Fruit fly (Drosophila melanogaster) whole organism, embryonic: Measurements from ENCODE around the gene aos.

Source experiments
- Aef1 ChIP-seq: fragments of 200-800 bp; sonication (Bioruptor generic); IDR thresholded peaks from 3 replicates; pipeline ENCODE4 v1.3.6; 2022; ENCODE audit warnings: missing biosample characterization, missing genetic modification characterization
- Asciz ChIP-seq: fragments of 200-800 bp; sonication (Bioruptor generic); optimal IDR thresholded peaks from 2 replicates; lab custom pipeline; 2017; ENCODE audit warnings: missing biosample characterization, mild to moderate bottlenecking, missing genetic modification characterization, missing genetic modification reagents
- CG10959 ChIP-seq: fragments of 200-800 bp; sonication (Bioruptor generic); IDR thresholded peaks from 2 replicates; pipeline ENCODE4 v1.3.6; 2022; ENCODE audit warnings: missing biosample characterization, missing genetic modification characterization
- CG11093 ChIP-seq: fragments of 200-800 bp; sonication (Bioruptor generic); IDR thresholded peaks from 3 replicates; pipeline ENCODE4 v1.3.6; 2022; ENCODE audit warnings: missing biosample characterization, missing genetic modification characterization
- CG11695 ChIP-seq: fragments of 200-800 bp; sonication (Bioruptor generic); IDR thresholded peaks from 3 replicates; pipeline ENCODE4 v1.3.6; 2022; ENCODE audit warnings: missing biosample characterization, missing genetic modification characterization
- CG12219 ChIP-seq: fragments of 200-800 bp; sonication (Bioruptor generic); optimal IDR thresholded peaks from 3 replicates; lab custom pipeline; 2018; ENCODE audit warnings: missing biosample characterization, mild to moderate bottlenecking, missing genetic modification characterization
- CG14014 ChIP-seq: fragments of 200-800 bp; sonication (Bioruptor generic); IDR thresholded peaks from 2 replicates; pipeline ENCODE4 v1.3.6; 2022; ENCODE audit warnings: missing biosample characterization, missing genetic modification characterization
- CG14441 ChIP-seq: fragments of 200-800 bp; sonication (Bioruptor generic); IDR thresholded peaks from 2 replicates; pipeline ENCODE4 v1.3.6; 2022; ENCODE audit warnings: missing biosample characterization, missing genetic modification characterization
- CG1602 ChIP-seq: fragments of 200-800 bp; sonication (Bioruptor generic); optimal IDR thresholded peaks from 3 replicates; lab custom pipeline; 2016; ENCODE audit warnings: missing biosample characterization, missing genetic modification characterization
- CG16863 ChIP-seq: fragments of 200-800 bp; sonication (Bioruptor generic); optimal IDR thresholded peaks from 3 replicates; lab custom pipeline; 2016; ENCODE audit warnings: missing biosample characterization, missing genetic modification characterization
- CG17359 ChIP-seq: fragments of 200-800 bp; sonication (Bioruptor generic); optimal IDR thresholded peaks from 3 replicates; lab custom pipeline; 2018; ENCODE audit warnings: missing biosample characterization, mild to moderate bottlenecking, missing genetic modification characterization, moderate library complexity
- CG18599 ChIP-seq: fragments of 200-800 bp; sonication (Bioruptor generic); optimal IDR thresholded peaks from 3 replicates; lab custom pipeline; 2017; ENCODE audit warnings: missing biosample characterization, missing genetic modification characterization, mild to moderate bottlenecking, moderate library complexity, missing genetic modification reagents
- CG18764 ChIP-seq: fragments of 200-800 bp; sonication (Bioruptor generic); optimal IDR thresholded peaks from 3 replicates; lab custom pipeline; 2016; ENCODE audit warnings: missing biosample characterization, missing genetic modification characterization
- CG31365 ChIP-seq: fragments of 200-800 bp; sonication (Bioruptor generic); optimal IDR thresholded peaks from 2 replicates; lab custom pipeline; 2018; ENCODE audit warnings: missing biosample characterization, mild to moderate bottlenecking, missing genetic modification characterization
- CG3281 ChIP-seq: fragments of 200-800 bp; sonication (Bioruptor generic); optimal IDR thresholded peaks from 3 replicates; lab custom pipeline; 2017; ENCODE audit warnings: missing biosample characterization, mild to moderate bottlenecking, missing genetic modification characterization
- CG3838 ChIP-seq: fragments of 200-800 bp; sonication (Bioruptor generic); optimal IDR thresholded peaks from 3 replicates; lab custom pipeline; 2016; ENCODE audit warnings: missing biosample characterization, missing genetic modification characterization
- CG4360 ChIP-seq: fragments of 200-800 bp; sonication (Bioruptor generic); IDR thresholded peaks from 2 replicates; pipeline ENCODE4 v1.3.6; 2022; ENCODE audit warnings: missing biosample characterization, missing genetic modification characterization
- CG43689 ChIP-seq: fragments of 200-800 bp; sonication (Bioruptor generic); IDR thresholded peaks from 2 replicates; pipeline ENCODE4 v1.3.6; 2022; ENCODE audit warnings: missing biosample characterization, missing genetic modification characterization
- CG8388 ChIP-seq: fragments of 200-800 bp; sonication (Bioruptor generic); optimal IDR thresholded peaks from 2 replicates; lab custom pipeline; 2019; ENCODE audit warnings: missing biosample characterization, mild to moderate bottlenecking, missing genetic modification characterization, moderate library complexity
- Dref ChIP-seq: fragments of 200-800 bp; sonication (Bioruptor generic); IDR thresholded peaks from 2 replicates; pipeline ENCODE4 v1.3.6; 2022; ENCODE audit warnings: missing biosample characterization, missing genetic modification characterization
- H2.0 ChIP-seq: fragments of 200-800 bp; sonication (Bioruptor generic); IDR thresholded peaks from 2 replicates; pipeline ENCODE4 v1.3.6; 2022; ENCODE audit warnings: missing biosample characterization, missing genetic modification characterization
- Hmr ChIP-seq: fragments of 200-800 bp; sonication (Bioruptor generic); optimal IDR thresholded peaks from 3 replicates; lab custom pipeline; 2017; ENCODE audit warnings: mild to moderate bottlenecking, missing biosample characterization, missing genetic modification reagents, missing genetic modification characterization
- Kr ChIP-seq: fragments of 200-800 bp; sonication (Bioruptor generic); optimal IDR thresholded peaks from 2 replicates; lab custom pipeline; 2017; ENCODE audit warnings: missing biosample characterization, mild to moderate bottlenecking, missing genetic modification characterization
- Lhr ChIP-seq: fragments of 200-800 bp; sonication (Bioruptor generic); optimal IDR thresholded peaks from 3 replicates; lab custom pipeline; 2017; ENCODE audit warnings: mild to moderate bottlenecking, missing biosample characterization, missing genetic modification reagents, missing genetic modification characterization
- MESR4 ChIP-seq: fragments of 200-800 bp; sonication (Bioruptor generic); optimal IDR thresholded peaks from 2 replicates; lab custom pipeline; 2018; ENCODE audit warnings: missing biosample characterization, mild to moderate bottlenecking, missing genetic modification characterization, moderate library complexity
- NFAT ChIP-seq: fragments of 200-800 bp; sonication (Bioruptor generic); IDR thresholded peaks from 2 replicates; pipeline ENCODE4 v1.3.6; 2022; ENCODE audit warnings: missing biosample characterization, missing genetic modification characterization
- Neu2 ChIP-seq: fragments of 200-800 bp; sonication (Bioruptor generic); optimal IDR thresholded peaks from 3 replicates; lab custom pipeline; 2016; ENCODE audit warnings: missing biosample characterization, missing genetic modification characterization, borderline replicate concordance
- Nf-YB ChIP-seq: fragments of 200-800 bp; sonication (Bioruptor generic); optimal IDR thresholded peaks from 3 replicates; lab custom pipeline; 2019; ENCODE audit warnings: missing biosample characterization, mild to moderate bottlenecking, missing genetic modification characterization, moderate library complexity
- Poxn ChIP-seq: fragments of 200-800 bp; sonication (Bioruptor generic); IDR thresholded peaks from 2 replicates; pipeline ENCODE4 v1.3.6; 2022; ENCODE audit warnings: missing biosample characterization, missing genetic modification characterization
- Ptx1 ChIP-seq: fragments of 200-800 bp; sonication (Bioruptor generic); IDR thresholded peaks from 2 replicates; pipeline ENCODE4 v1.3.6; 2022; ENCODE audit warnings: missing biosample characterization, missing genetic modification characterization
- Sry-δ ChIP-seq: fragments of 200-800 bp; sonication (Bioruptor generic); optimal IDR thresholded peaks from 2 replicates; lab custom pipeline; 2016; ENCODE audit warnings: missing biosample characterization, missing genetic modification characterization
- bab2 ChIP-seq: fragments of 200-800 bp; sonication (Bioruptor generic); optimal IDR thresholded peaks from 2 replicates; lab custom pipeline; 2016; ENCODE audit warnings: missing biosample characterization, missing genetic modification characterization
- cad ChIP-seq: fragments of >200 bp; optimal IDR thresholded peaks from 2 replicates; lab custom pipeline; 2017; ENCODE audit warnings: missing biosample characterization, missing genetic modification characterization
- corto ChIP-seq: fragments of 200-800 bp; sonication (Bioruptor generic); optimal IDR thresholded peaks from 2 replicates; lab custom pipeline; 2016; ENCODE audit warnings: missing biosample characterization, mild to moderate bottlenecking, missing genetic modification characterization, moderate library complexity
- crol ChIP-seq: fragments of 200-800 bp; sonication (Bioruptor generic); IDR thresholded peaks from 2 replicates; pipeline ENCODE4 v1.3.6; 2022; ENCODE audit warnings: missing biosample characterization, missing genetic modification characterization
- crp ChIP-seq, 2 experiments: fragments of 200-800 bp; sonication (Bioruptor generic); optimal IDR thresholded peaks; 2 replicates in 1 of 2; 3 replicates in 1 of 2; lab custom pipeline; 2017; ENCODE audit warnings: missing biosample characterization in 2 of 2, missing genetic modification characterization in 2 of 2, mild to moderate bottlenecking in 1 of 2, moderate library complexity in 1 of 2
- dysf ChIP-seq: fragments of 200-800 bp; sonication (Bioruptor generic); IDR thresholded peaks from 3 replicates; pipeline ENCODE4 v1.3.6; 2022; ENCODE audit warnings: missing biosample characterization, missing genetic modification characterization
- en ChIP-seq: fragments of 200-800 bp; sonication (Bioruptor generic); optimal IDR thresholded peaks from 2 replicates; lab custom pipeline; 2016; ENCODE audit warnings: missing biosample characterization, missing genetic modification characterization
- gem ChIP-seq: fragments of 200-800 bp; sonication (Bioruptor generic); optimal IDR thresholded peaks from 2 replicates; lab custom pipeline; 2019; ENCODE audit warnings: missing biosample characterization, mild to moderate bottlenecking, missing genetic modification characterization, moderate library complexity
- jigr1 ChIP-seq: fragments of 200-800 bp; sonication (Bioruptor generic); IDR thresholded peaks from 3 replicates; pipeline ENCODE4 v1.3.6; 2022; ENCODE audit warnings: missing biosample characterization, missing genetic modification characterization
- ken ChIP-seq: fragments of 200-800 bp; sonication (Bioruptor generic); IDR thresholded peaks from 3 replicates; pipeline ENCODE4 v1.3.6; 2022; ENCODE audit warnings: missing biosample characterization, missing genetic modification characterization
- lab ChIP-seq: fragments of 200-800 bp; sonication (Bioruptor generic); optimal IDR thresholded peaks from 3 replicates; lab custom pipeline; 2017; ENCODE audit warnings: missing biosample characterization, missing genetic modification characterization, mild to moderate bottlenecking, moderate library complexity, missing genetic modification reagents
- nmo ChIP-seq: fragments of 200-800 bp; sonication (Bioruptor generic); optimal IDR thresholded peaks from 2 replicates; lab custom pipeline; 2018; ENCODE audit warnings: missing biosample characterization, mild to moderate bottlenecking, missing genetic modification characterization, moderate library complexity
- pros ChIP-seq: fragments of 200-800 bp; sonication (Bioruptor generic); optimal IDR thresholded peaks from 3 replicates; lab custom pipeline; 2019; ENCODE audit warnings: missing biosample characterization, mild to moderate bottlenecking, missing genetic modification characterization, moderate library complexity
- pum ChIP-seq: fragments of 200-800 bp; sonication (Bioruptor generic); optimal IDR thresholded peaks from 2 replicates; lab custom pipeline; 2016; ENCODE audit warnings: missing biosample characterization, missing genetic modification characterization
- row ChIP-seq: fragments of 200-800 bp; sonication (Bioruptor generic); IDR thresholded peaks from 3 replicates; pipeline ENCODE4 v1.3.6; 2022; ENCODE audit warnings: missing biosample characterization, missing genetic modification characterization
- sens-2 ChIP-seq: fragments of 200-800 bp; sonication (Bioruptor generic); IDR thresholded peaks from 2 replicates; pipeline ENCODE4 v1.3.6; 2022; ENCODE audit warnings: missing biosample characterization, missing genetic modification characterization
- tio ChIP-seq: fragments of 200-800 bp; sonication (Bioruptor generic); optimal IDR thresholded peaks from 2 replicates; lab custom pipeline; 2017; ENCODE audit warnings: missing biosample characterization, missing genetic modification characterization, inconsistent platforms
- vvl ChIP-seq: fragments of 200-800 bp; sonication (Bioruptor generic); IDR thresholded peaks from 2 replicates; pipeline ENCODE4 v1.3.6; 2022; ENCODE audit warnings: missing biosample characterization, missing genetic modification characterization

The aos gene

dm6 chr3L:16483524-16484370 is at the start of gene aos (continued):
- TF ChIP-seq CG43689 (GFP tag; lab: Robert Waterston, UW) (peak; percentile 18; the same call in 1 of the 2 replicates), bab2 (GFP tag; lab: Kevin White, UChicago) (no peak), en (GFP tag; lab: Kevin White, UChicago) (peak; percentile 35), MESR4 (no peak), lab (GFP tag; lab: Kevin White, UChicago) (peak; percentile 84), crol (GFP tag; lab: Robert Waterston, UW) (no peak), row (peak; percentile 92), CG8388 (GFP tag; lab: Kevin White, UChicago) (peak; percentile 95), CG17359 (tag; lab: Kevin White, UChicago) (peak; percentile 65), Nf-YB (GFP tag; lab: Kevin White, UChicago) (peak; percentile 82), CG3838 (GFP tag; lab: Kevin White, UChicago) (peak; percentile 24), CG11695 (GFP tag; lab: Robert Waterston, UW) (peak; percentile 93), CG14441 (GFP tag; lab: Robert Waterston, UW) (peak; percentile 66; the same call in 1 of the 2 replicates), ken (GFP tag; lab: Robert Waterston, UW) (no peak), CG12219 (peak; percentile 56), dysf (GFP tag; lab: Robert Waterston, UW) (peak; percentile 91), CG16863 (GFP tag; lab: Kevin White, UChicago) (peak; percentile 1), Ptx1 (GFP tag; lab: Robert Waterston, UW) (peak; percentile 90), CG3281 (GFP tag; lab: Kevin White, UChicago) (peak; percentile 90), Aef1 (GFP tag; lab: Robert Waterston, UW) (no peak), CG14014 (GFP tag; lab: Robert Waterston, UW) (peak; percentile 74), H2.0 (GFP tag; lab: Robert Waterston, UW) (peak; percentile 78), CG1602 (GFP tag; lab: Kevin White, UChicago) (peak; percentile 91), pum (GFP tag; lab: Kevin White, UChicago) (no peak), CG11093 (GFP tag; lab: Robert Waterston, UW) (peak; percentile 78), CG18764 (GFP tag; lab: Kevin White, UChicago) (peak; percentile 86), jigr1 (GFP tag; lab: Robert Waterston, UW) (peak; percentile 40; the same call in 1 of the 3 replicates), gem (tag; lab: Kevin White, UChicago) (peak; percentile 97), Neu2 (GFP tag; lab: Kevin White, UChicago) (no peak), CG18599 (GFP tag; lab: Kevin White, UChicago) (peak; percentile 87), tio (peak; percentile 93), pros (GFP tag; lab: Kevin White, UChicago) (no peak), Asciz (GFP tag; lab: Kevin White, UChicago) (peak; percentile 94), NFAT (GFP tag; lab: Robert Waterston, UW) (peak; percentile 46), corto (GFP tag; lab: Kevin White, UChicago) (no peak), CG31365 (tag; lab: Kevin White, UChicago) (no peak), Hmr (GFP tag; lab: Kevin White, UChicago) (peak; percentile 89), nmo (peak; percentile 54), CG4360 (peak; percentile 84), vvl (GFP tag; lab: Robert Waterston, UW) (peak; percentile 86), Dref (GFP tag; lab: Robert Waterston, UW) (no peak), Kr (GFP tag; lab: Kevin White, UChicago) (peak; percentile 79), Sry-δ (GFP tag; lab: Kevin White, UChicago) (peak; percentile 3), cad (peak; percentile 24), CG10959 (GFP tag; lab: Robert Waterston, UW) (peak; percentile 58), Lhr (GFP tag; lab: Kevin White, UChicago) (peak; percentile 42), crp (GFP tag; optimal IDR thresholded peaks at IDR 0.05; lab: Kevin White, UChicago) (peak in 1 of 2 experiments; percentile 48), sens-2 (GFP tag; lab: Robert Waterston, UW) (peak; percentile 72), Poxn (GFP tag; lab: Robert Waterston, UW) (no peak)
